Worm (Caenorhabditis elegans) whole organism, mixed stage, embryonic: ENCODE data around the gene gtf-2E2.

Source experiments
- M03D4.4 ChIP-seq: sonication (generic microtip); optimal IDR thresholded peaks from 2 replicates; lab custom pipeline; 2017; ENCODE audit warnings: mild to moderate bottlenecking, missing genetic modification characterization, missing compliant biosample characterization
- bed-3 ChIP-seq: fragments of 200-800 bp; sonication (Bioruptor generic); optimal IDR thresholded peaks from 3 replicates; lab custom pipeline; 2018; ENCODE audit warnings: mild to moderate bottlenecking, missing genetic modification characterization, moderate library complexity, missing compliant biosample characterization
- ceh-83 ChIP-seq: fragments of 200-800 bp; sonication (Bioruptor generic); optimal IDR thresholded peaks from 2 replicates; lab custom pipeline; 2018; ENCODE audit warnings: mild to moderate bottlenecking, missing genetic modification characterization, missing compliant biosample characterization
- ces-1 ChIP-seq: fragments of 150-350 bp; optimal IDR thresholded peaks from 2 replicates; lab custom pipeline; 2014; ENCODE audit warnings: missing biosample characterization, missing genetic modification reagents, missing genetic modification characterization
- cnd-1 ChIP-seq: fragments of 200-800 bp; sonication (Bioruptor generic); optimal IDR thresholded peaks from 2 replicates; lab custom pipeline; 2018; ENCODE audit warnings: mild to moderate bottlenecking, missing genetic modification characterization, missing compliant biosample characterization
- elt-3 ChIP-seq: fragments of 150-350 bp; optimal IDR thresholded peaks from 2 replicates; lab custom pipeline; 2014; ENCODE audit warnings: missing biosample characterization, missing genetic modification characterization
- flh-1 ChIP-seq: fragments of 200-800 bp; sonication (Bioruptor generic); optimal IDR thresholded peaks from 2 replicates; lab custom pipeline; 2018; ENCODE audit warnings: mild to moderate bottlenecking, missing genetic modification characterization, moderate library complexity, missing compliant biosample characterization
- ham-2 ChIP-seq: fragments of 200-800 bp; sonication (Bioruptor generic); optimal IDR thresholded peaks from 2 replicates; lab custom pipeline; 2018; ENCODE audit warnings: mild to moderate bottlenecking, missing genetic modification characterization, missing compliant biosample characterization
- hlh-1 ChIP-seq: fragments of 150-350 bp; optimal IDR thresholded peaks from 2 replicates; lab custom pipeline; 2014; ENCODE audit warnings: missing biosample characterization, missing genetic modification reagents, missing genetic modification characterization
- lin-13 ChIP-seq: fragments of 150-350 bp; optimal IDR thresholded peaks from 2 replicates; lab custom pipeline; 2014; ENCODE audit warnings: missing biosample characterization, missing genetic modification characterization
- lin-32 ChIP-seq: fragments of 200-800 bp; sonication (Bioruptor generic); optimal IDR thresholded peaks from 2 replicates; lab custom pipeline; 2018; ENCODE audit warnings: mild to moderate bottlenecking, missing genetic modification characterization, missing compliant biosample characterization
- lsy-2 ChIP-seq: fragments of 150-350 bp; optimal IDR thresholded peaks from 2 replicates; lab custom pipeline; 2014; ENCODE audit warnings: missing biosample characterization, missing genetic modification characterization
- mab-5 ChIP-seq: fragments of 150-350 bp; optimal IDR thresholded peaks from 2 replicates; lab custom pipeline; 2014; ENCODE audit warnings: missing biosample characterization, missing genetic modification characterization
- mep-1 ChIP-seq: fragments of 150-350 bp; optimal IDR thresholded peaks from 2 replicates; lab custom pipeline; 2017; ENCODE audit warnings: missing biosample characterization, missing genetic modification reagents, missing genetic modification characterization, inconsistent platforms
- mls-2 ChIP-seq: sonication (generic microtip); optimal IDR thresholded peaks from 2 replicates; lab custom pipeline; 2016; ENCODE audit warnings: mild to moderate bottlenecking, missing genetic modification characterization, moderate library complexity, missing compliant biosample characterization
- nhr-12 ChIP-seq: fragments of 150-350 bp; optimal IDR thresholded peaks from 2 replicates; lab custom pipeline; 2014; ENCODE audit warnings: missing biosample characterization, missing genetic modification characterization
- nhr-2 ChIP-seq: fragments of 150-350 bp; optimal IDR thresholded peaks from 2 replicates; lab custom pipeline; 2014; ENCODE audit warnings: missing biosample characterization, missing genetic modification characterization
- nhr-237 ChIP-seq: fragments of 150-350 bp; optimal IDR thresholded peaks from 2 replicates; lab custom pipeline; 2014; ENCODE audit warnings: missing biosample characterization, missing genetic modification characterization
- nhr-76 ChIP-seq: sonication (generic microtip); optimal IDR thresholded peaks from 2 replicates; lab custom pipeline; 2017; ENCODE audit warnings: missing biosample characterization, missing genetic modification characterization
- pha-4 ChIP-seq: fragments of 150-350 bp; optimal IDR thresholded peaks from 2 replicates; lab custom pipeline; 2018; ENCODE audit warnings: missing biosample characterization, missing genetic modification reagents, missing genetic modification characterization
- sem-2 ChIP-seq: fragments of 200-800 bp; sonication (Bioruptor generic); optimal IDR thresholded peaks from 2 replicates; lab custom pipeline; 2018; ENCODE audit warnings: mild to moderate bottlenecking, missing genetic modification characterization, missing compliant biosample characterization
- sptf-1 ChIP-seq: sonication (generic microtip); optimal IDR thresholded peaks from 2 replicates; lab custom pipeline; 2017; ENCODE audit warnings: mild to moderate bottlenecking, missing genetic modification characterization, moderate library complexity, missing compliant biosample characterization
- tbx-8 ChIP-seq: fragments of 200-800 bp; sonication (Bioruptor generic); optimal IDR thresholded peaks from 2 replicates; lab custom pipeline; 2018; ENCODE audit warnings: mild to moderate bottlenecking, missing genetic modification characterization, moderate library complexity, missing compliant biosample characterization
- unc-120 ChIP-seq: sonication (generic microtip); optimal IDR thresholded peaks from 2 replicates; lab custom pipeline; 2017; ENCODE audit warnings: missing genetic modification characterization, missing compliant biosample characterization; ENCODE audit not compliant: poor library complexity, severe bottlenecking
- unc-62 ChIP-seq: fragments of 150-350 bp; optimal IDR thresholded peaks from 2 replicates; lab custom pipeline; 2014; ENCODE audit warnings: missing biosample characterization, missing genetic modification reagents, missing genetic modification characterization
- zip-8 ChIP-seq: fragments of 150-350 bp; optimal IDR thresholded peaks from 2 replicates; lab custom pipeline; 2014; ENCODE audit warnings: missing biosample characterization, missing genetic modification characterization
- ztf-11 ChIP-seq: fragments of 150-350 bp; optimal IDR thresholded peaks from 2 replicates; lab custom pipeline; 2014; ENCODE audit warnings: missing biosample characterization, missing genetic modification characterization

The gtf-2E2 gene

ce11 chrII:11497365-11497764 is 44.9 kb downstream of the gtf-2E2 start, which contains the start of gene B0334.5:
TSS of gene B0334.5 (plus strand) at chrII:11497665.
- TF ChIP-seq ces-1 (GFP tag; lab: Kevin White, UChicago) (no peak), ham-2 (GFP tag; lab: Kevin White, UChicago) (no peak), nhr-12 (tag; lab: Kevin White, UChicago) (no peak), zip-8 (tag; lab: Kevin White, UChicago) (no peak), nhr-237 (no peak), ztf-11 (tag; lab: Kevin White, UChicago) (no peak), sem-2 (GFP tag; lab: Kevin White, UChicago) (no peak), ceh-83 (GFP tag; lab: Kevin White, UChicago) (no peak), sptf-1 (tag; lab: Kevin White, UChicago) (no peak), mep-1 (tag; lab: Kevin White, UChicago) (no peak), cnd-1 (tag; lab: Kevin White, UChicago) (no peak), tbx-8 (GFP tag; lab: Kevin White, UChicago) (no peak), mab-5 (no peak)
- TF ChIP-seq, all 35 proteins: peak for 0

- TF ChIP-seq nhr-76 (tag; lab: Kevin White, UChicago) (no peak), pha-4 (tag; lab: Kevin White, UChicago) (no peak), sptf-1 (tag; lab: Kevin White, UChicago) (no peak), mep-1 (tag; lab: Kevin White, UChicago) (no peak), mls-2 (tag; lab: Kevin White, UChicago) (no peak), unc-62 (GFP tag; lab: Kevin White, UChicago) (peak; percentile 49), M03D4.4 (no peak), lin-13 (no peak), unc-120 (tag; lab: Kevin White, UChicago) (peak; percentile 57), nhr-2 (tag; lab: Kevin White, UChicago) (no peak), cnd-1 (tag; lab: Kevin White, UChicago) (no peak), sem-2 (GFP tag; lab: Kevin White, UChicago) (no peak), hlh-1 (peak; percentile 66), elt-3 (tag; lab: Kevin White, UChicago) (no peak)
- TF ChIP-seq, all 35 proteins: peak for 3
Measured at ce11 chrII:11496767-11497166, 45.5 kb downstream of the gtf-2E2 start, which contains the start of gene emc-5. TSS of gene emc-5 (plus strand) at chrII:11496780.

- no peak for TF ChIP-seq unc-62 (GFP tag; lab: Kevin White, UChicago)
- TF ChIP-seq mab-5 = no peak
- no peak for TF ChIP-seq nhr-76 (tag; lab: Kevin White, UChicago)
- TF ChIP-seq nhr-12 (tag; lab: Kevin White, UChicago) = no peak
- TF ChIP-seq hlh-1 = no peak
- no peak for TF ChIP-seq ztf-11 (tag; lab: Kevin White, UChicago)
- no peak for TF ChIP-seq tbx-8 (GFP tag; lab: Kevin White, UChicago)
- no peak for TF ChIP-seq lin-13
- TF ChIP-seq cnd-1 (tag; lab: Kevin White, UChicago) = no peak
- no peak for TF ChIP-seq lin-32 (GFP tag; lab: Kevin White, UChicago)
- no peak for TF ChIP-seq bed-3 (GFP tag; lab: Kevin White, UChicago)
- TF ChIP-seq nhr-237 = no peak
- TF ChIP-seq flh-1 (GFP tag; lab: Kevin White, UChicago) = no peak
- no peak for TF ChIP-seq lsy-2 (tag; lab: Kevin White, UChicago)
- TF ChIP-seq mls-2 (tag; lab: Kevin White, UChicago) = no peak
Measured at ce11 chrII:11495806-11496205, 46.5 kb downstream of the gtf-2E2 start.

ce11 chrII:11495307-11495706 is 47.0 kb downstream of the gtf-2E2 start, which contains the start of the genes ooc-3 and B0334.4:
TSS of gene ooc-3 (minus strand) at chrII:11495321.
TSS of gene B0334.4 (plus strand) at chrII:11495692.
- TF ChIP-seq lsy-2 (tag; lab: Kevin White, UChicago) = peak; percentile 91
- no peak for TF ChIP-seq bed-3 (GFP tag; lab: Kevin White, UChicago)
- TF ChIP-seq ces-1 (GFP tag; lab: Kevin White, UChicago) = peak; percentile 94
- TF ChIP-seq, all 35 proteins: peak for 2

- TF ChIP-seq pha-4 (tag; lab: Kevin White, UChicago) = no peak
- no peak for TF ChIP-seq ztf-11 (tag; lab: Kevin White, UChicago)
Measured at ce11 chrII:11492843-11493242, 49.5 kb downstream of the gtf-2E2 start, which contains the start of gene hacl-1. TSS of gene hacl-1 (minus strand) at chrII:11492963.
